Worm (Caenorhabditis elegans): ENCODE data around the gene F16G10.7.

- TF ChIP-seq dao-5 (tag; optimal IDR thresholded peaks at IDR 0.05) (no peak), him-1 (tag; optimal IDR thresholded peaks at IDR 0.05) (no peak)
Measured at ce11 chrII:2342004-2342479, 38.0 kb downstream of the F16G10.7 start, which contains the start of gene F43C11.6.
